Worm (Caenorhabditis elegans) whole organism, young adult: ENCODE results near the gene fbxa-160.

Experiments used
- K12H6.12 ChIP-seq: fragments of 200-800 bp; sonication (Bioruptor generic); optimal IDR thresholded peaks from 2 replicates; lab custom pipeline; 2018; ENCODE audit warnings: mild to moderate bottlenecking, missing genetic modification characterization, missing compliant biosample characterization
- T26A5.8 ChIP-seq: sonication (generic microtip); optimal IDR thresholded peaks from 2 replicates; lab custom pipeline; 2016; ENCODE audit warnings: missing genetic modification characterization, missing compliant biosample characterization
- Y95B8A.8 ChIP-seq: fragments of 200-800 bp; sonication (Bioruptor generic); IDR thresholded peaks from 2 replicates; pipeline ENCODE4 v1.3.6; 2022; ENCODE audit warnings: missing genetic modification reagents, missing genetic modification characterization, missing compliant biosample characterization
- dpl-1 ChIP-seq: fragments of 150-350 bp; optimal IDR thresholded peaks from 2 replicates; lab custom pipeline; 2014; ENCODE audit warnings: missing biosample characterization, missing genetic modification reagents, missing genetic modification characterization
- egl-44 ChIP-seq: fragments of 200-800 bp; sonication (Bioruptor generic); IDR thresholded peaks from 2 replicates; pipeline ENCODE4 v1.3.6; 2022; ENCODE audit warnings: missing genetic modification reagents, missing genetic modification characterization, missing compliant biosample characterization
- fkh-3 ChIP-seq: sonication (generic microtip); optimal IDR thresholded peaks from 2 replicates; lab custom pipeline; 2016; ENCODE audit warnings: mild to moderate bottlenecking, missing genetic modification characterization, missing compliant biosample characterization
- lin-40 ChIP-seq: sonication (generic microtip); optimal IDR thresholded peaks from 2 replicates; lab custom pipeline; 2016; ENCODE audit warnings: missing genetic modification characterization, mild to moderate bottlenecking, missing compliant biosample characterization, missing genotype, missing genetic modification reagents
- lin-54 ChIP-seq: fragments of 200-800 bp; sonication (Bioruptor generic); optimal IDR thresholded peaks from 2 replicates; lab custom pipeline; 2018; ENCODE audit warnings: mild to moderate bottlenecking, missing genetic modification characterization, missing compliant biosample characterization
- nfya-1 ChIP-seq: sonication (generic microtip); optimal IDR thresholded peaks from 2 replicates; lab custom pipeline; 2017; ENCODE audit warnings: antibody characterized with exemption, missing compliant biosample characterization, missing genetic modification characterization, borderline replicate concordance; ENCODE audit not compliant: insufficient read depth
- pha-4 ChIP-seq: fragments of 150-350 bp; sonication (generic microtip); optimal IDR thresholded peaks from 2 replicates; lab custom pipeline; 2014; ENCODE audit warnings: missing biosample characterization, missing genetic modification reagents, missing genetic modification characterization
- snpc-4 ChIP-seq, 5 experiments: fragments of 150-350 bp in 1 of 5; sonication (generic microtip) in 4 of 5; optimal IDR thresholded peaks; 2 replicates each; lab custom pipeline; 2014 to 2018; ENCODE audit warnings: missing genetic modification characterization in 5 of 5, missing biosample characterization in 3 of 5, antibody characterized with exemption in 2 of 5, mild to moderate bottlenecking in 2 of 5, missing compliant biosample characterization in 2 of 5, missing genotype in 2 of 5, moderate library complexity in 2 of 5, missing genetic modification reagents in 1 of 5

DNA sequence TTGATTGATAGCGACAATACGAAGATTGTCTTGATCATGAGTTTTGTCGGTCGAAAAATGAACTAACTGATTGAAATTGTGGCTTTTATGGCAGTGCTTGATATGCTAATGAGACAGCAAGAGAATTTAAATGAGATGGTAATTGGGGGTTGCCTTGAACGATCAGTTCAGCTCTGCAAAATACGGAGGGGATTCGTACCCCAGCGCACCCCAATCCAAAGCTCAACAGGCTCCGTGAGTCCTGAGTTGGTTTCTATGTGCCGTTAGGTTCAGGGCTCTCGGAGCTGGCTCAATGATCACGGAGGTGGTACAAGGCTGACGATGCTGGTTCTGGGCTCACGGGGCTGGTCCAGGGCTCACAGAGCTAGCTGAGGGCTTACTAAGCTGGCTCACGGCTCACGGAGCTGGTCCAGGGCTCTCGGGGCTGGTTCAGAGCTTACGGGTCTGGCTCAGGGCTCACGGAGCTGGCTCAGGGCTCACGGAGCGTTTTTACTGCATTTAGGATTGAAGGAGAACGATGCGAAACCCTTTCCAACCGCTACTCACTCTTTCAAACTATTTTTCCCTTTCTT, 20.4 kb upstream of the fbxa-160 start, which contains the start of gene ZC204.6:
- no peak for TF ChIP-seq K12H6.12
- TF ChIP-seq dpl-1 (GFP tag; lab: Kevin White, UChicago), result no peak
- TF ChIP-seq egl-44 (GFP tag; lab: Robert Waterston, UW), result no peak
- no peak for TF ChIP-seq nfya-1 (tag; lab: Kevin White, UChicago)
- no peak for TF ChIP-seq pha-4 (tag; lab: Kevin White, UChicago)
- no peak for TF ChIP-seq fkh-3 (tag; lab: Kevin White, UChicago)
- no peak for TF ChIP-seq lin-54
- no peak for TF ChIP-seq lin-40
- no peak for TF ChIP-seq Y95B8A.8 (GFP tag; lab: Robert Waterston, UW)
- TF ChIP-seq T26A5.8 (tag; lab: Kevin White, UChicago), result no peak
- no peak for TF ChIP-seq snpc-4 (GFP tag; optimal IDR thresholded peaks at IDR 0.05; lab: Kevin White, UChicago)
- TF ChIP-seq snpc-4 (tag; optimal IDR thresholded peaks at IDR 0.05; lab: Kevin White, UChicago), result no peak
